Fruit fly (Drosophila melanogaster) whole organism, embryonic: ENCODE measurements around the gene Pp1-13C.

Source experiments
- CG10209 ChIP-seq: fragments of 200-800 bp; sonication (Bioruptor generic); optimal IDR thresholded peaks from 3 replicates; lab custom pipeline; 2017; ENCODE audit warnings: missing biosample characterization, mild to moderate bottlenecking, missing genetic modification characterization, missing genetic modification reagents
- CG11085 ChIP-seq: fragments of 200-800 bp; sonication (Bioruptor generic); IDR thresholded peaks from 2 replicates; pipeline ENCODE4 v1.3.6; 2022; ENCODE audit warnings: missing biosample characterization, missing genetic modification characterization
- CG11093 ChIP-seq: fragments of 200-800 bp; sonication (Bioruptor generic); IDR thresholded peaks from 3 replicates; pipeline ENCODE4 v1.3.6; 2022; ENCODE audit warnings: missing biosample characterization, missing genetic modification characterization
- CG11696 ChIP-seq: fragments of 200-800 bp; sonication (Bioruptor generic); IDR thresholded peaks from 2 replicates; pipeline ENCODE4 v1.3.6; 2022; ENCODE audit warnings: missing biosample characterization, missing genetic modification characterization
- CG13287 ChIP-seq: fragments of 200-800 bp; sonication (Bioruptor generic); IDR thresholded peaks from 2 replicates; pipeline ENCODE4 v1.3.6; 2022; ENCODE audit warnings: missing biosample characterization, missing genetic modification characterization; ENCODE audit not compliant: partially characterized antibody
- CG13296 ChIP-seq: fragments of 200-800 bp; sonication (Bioruptor generic); optimal IDR thresholded peaks from 3 replicates; lab custom pipeline; 2018; ENCODE audit warnings: missing biosample characterization, mild to moderate bottlenecking, missing genetic modification characterization
- CG13424 ChIP-seq: fragments of 200-800 bp; sonication (Bioruptor generic); optimal IDR thresholded peaks from 2 replicates; lab custom pipeline; 2019; ENCODE audit warnings: missing biosample characterization, mild to moderate bottlenecking, missing genetic modification characterization, moderate library complexity
- CG13775 ChIP-seq: fragments of 200-800 bp; sonication (Bioruptor generic); optimal IDR thresholded peaks from 3 replicates; lab custom pipeline; 2017; ENCODE audit warnings: missing biosample characterization, mild to moderate bottlenecking, missing genetic modification characterization
- CG14441 ChIP-seq: fragments of 200-800 bp; sonication (Bioruptor generic); IDR thresholded peaks from 2 replicates; pipeline ENCODE4 v1.3.6; 2022; ENCODE audit warnings: missing biosample characterization, missing genetic modification characterization
- CG14667 ChIP-seq: fragments of 200-800 bp; sonication (Bioruptor generic); IDR thresholded peaks from 2 replicates; pipeline ENCODE4 v1.3.6; 2022; ENCODE audit warnings: missing biosample characterization, missing genetic modification characterization
- CG17385 ChIP-seq: fragments of 200-800 bp; sonication (Bioruptor generic); optimal IDR thresholded peaks from 3 replicates; lab custom pipeline; 2018; ENCODE audit warnings: missing biosample characterization, mild to moderate bottlenecking, missing genetic modification characterization
- CG17568 ChIP-seq: fragments of 200-800 bp; sonication (Bioruptor generic); optimal IDR thresholded peaks from 2 replicates; lab custom pipeline; 2018; ENCODE audit warnings: missing biosample characterization, mild to moderate bottlenecking, missing genetic modification characterization, moderate library complexity
- CG18764 ChIP-seq: fragments of 200-800 bp; sonication (Bioruptor generic); optimal IDR thresholded peaks from 3 replicates; lab custom pipeline; 2016; ENCODE audit warnings: missing biosample characterization, missing genetic modification characterization
- CG2129 ChIP-seq: fragments of 200-800 bp; sonication (Bioruptor generic); IDR thresholded peaks from 2 replicates; pipeline ENCODE4 v1.3.6; 2022; ENCODE audit warnings: missing biosample characterization, missing genetic modification characterization; ENCODE audit not compliant: partially characterized antibody
- CG31224 ChIP-seq: fragments of 200-800 bp; sonication (Bioruptor generic); IDR thresholded peaks from 2 replicates; pipeline ENCODE4 v1.3.6; 2022; ENCODE audit warnings: missing biosample characterization, missing genetic modification characterization
- CG3838 ChIP-seq: fragments of 200-800 bp; sonication (Bioruptor generic); optimal IDR thresholded peaks from 3 replicates; lab custom pipeline; 2016; ENCODE audit warnings: missing biosample characterization, missing genetic modification characterization
- CG6683 ChIP-seq: fragments of 200-800 bp; sonication (Bioruptor generic); optimal IDR thresholded peaks from 2 replicates; lab custom pipeline; 2017; ENCODE audit warnings: missing biosample characterization, mild to moderate bottlenecking, missing genetic modification characterization, missing genetic modification reagents
- CG7357 ChIP-seq: fragments of 200-800 bp; sonication (Bioruptor generic); IDR thresholded peaks from 3 replicates; pipeline ENCODE4 v1.3.6; 2022; ENCODE audit warnings: missing biosample characterization, missing genetic modification characterization
- CG7372 ChIP-seq: fragments of 200-800 bp; sonication (Bioruptor generic); IDR thresholded peaks from 2 replicates; pipeline ENCODE4 v1.3.6; 2022; ENCODE audit warnings: missing biosample characterization, missing genetic modification characterization
- CG7786 ChIP-seq: fragments of 200-800 bp; sonication (Bioruptor generic); optimal IDR thresholded peaks from 2 replicates; lab custom pipeline; 2016; ENCODE audit warnings: missing biosample characterization, missing genetic modification characterization
- CG9817 ChIP-seq: fragments of 200-800 bp; sonication (Bioruptor generic); optimal IDR thresholded peaks from 2 replicates; lab custom pipeline; 2018; ENCODE audit warnings: missing biosample characterization, mild to moderate bottlenecking, missing genetic modification characterization, moderate library complexity
- CTCF ChIP-seq: fragments of 200-800 bp; sonication (Bioruptor generic); optimal IDR thresholded peaks from 2 replicates; lab custom pipeline; 2017; ENCODE audit warnings: missing biosample characterization, mild to moderate bottlenecking, missing genetic modification characterization, moderate library complexity
- Camta ChIP-seq: fragments of 200-800 bp; sonication (Bioruptor generic); optimal IDR thresholded peaks from 2 replicates; lab custom pipeline; 2016; ENCODE audit warnings: missing biosample characterization, missing genetic modification characterization
- Dek ChIP-seq: fragments of 200-800 bp; sonication (Bioruptor generic); optimal IDR thresholded peaks from 3 replicates; lab custom pipeline; 2019; ENCODE audit warnings: missing biosample characterization, mild to moderate bottlenecking, missing genetic modification characterization, moderate library complexity
- Dip2 ChIP-seq: fragments of 200-800 bp; sonication (Bioruptor generic); IDR thresholded peaks from 2 replicates; pipeline ENCODE4 v1.3.6; 2022; ENCODE audit warnings: missing biosample characterization, missing genetic modification characterization
- Fer1 ChIP-seq: fragments of 200-800 bp; sonication (Bioruptor generic); optimal IDR thresholded peaks from 2 replicates; lab custom pipeline; 2017; ENCODE audit warnings: missing biosample characterization, mild to moderate bottlenecking, missing genetic modification characterization
- H15 ChIP-seq: fragments of 200-800 bp; sonication (Bioruptor generic); IDR thresholded peaks from 3 replicates; pipeline ENCODE4 v1.3.6; 2022; ENCODE audit warnings: missing biosample characterization, missing genetic modification characterization
- HmgD ChIP-seq: fragments of 200-800 bp; sonication (Bioruptor generic); optimal IDR thresholded peaks from 3 replicates; lab custom pipeline; 2016; ENCODE audit warnings: missing biosample characterization, missing genetic modification characterization
- Hr39 ChIP-seq: fragments of >200 bp; optimal IDR thresholded peaks from 2 replicates; lab custom pipeline; 2017
- Hr51 ChIP-seq, 2 experiments: fragments of 200-800 bp; sonication (Bioruptor generic); optimal IDR thresholded peaks; 2 replicates in 1 of 2; 3 replicates in 1 of 2; lab custom pipeline; 2016 to 2018; ENCODE audit warnings: missing biosample characterization in 2 of 2, missing genetic modification characterization in 2 of 2, mild to moderate bottlenecking in 1 of 2, moderate library complexity in 1 of 2
- TFAM ChIP-seq: fragments of 200-800 bp; sonication (Bioruptor generic); optimal IDR thresholded peaks from 2 replicates; lab custom pipeline; 2017; ENCODE audit warnings: missing biosample characterization, missing genetic modification characterization, inconsistent platforms
- amos ChIP-seq: fragments of 200-800 bp; sonication (Bioruptor generic); IDR thresholded peaks from 2 replicates; pipeline ENCODE4 v1.3.6; 2022; ENCODE audit warnings: missing biosample characterization, missing genetic modification characterization; ENCODE audit not compliant: partially characterized antibody
- bsh ChIP-seq, 2 experiments: fragments of 200-800 bp; sonication (Bioruptor generic); optimal IDR thresholded peaks; 2 replicates each; lab custom pipeline; 2017 to 2018; ENCODE audit warnings: mild to moderate bottlenecking in 2 of 2, missing biosample characterization in 2 of 2, missing genetic modification characterization in 2 of 2, moderate library complexity in 1 of 2
- chinmo ChIP-seq: fragments of 200-800 bp; sonication (Bioruptor generic); IDR thresholded peaks from 4 replicates; pipeline ENCODE4 v1.3.6; 2022; ENCODE audit warnings: missing biosample characterization, missing genetic modification characterization; ENCODE audit not compliant: partially characterized antibody
- crp ChIP-seq, 2 experiments: fragments of 200-800 bp; sonication (Bioruptor generic); optimal IDR thresholded peaks; 2 replicates in 1 of 2; 3 replicates in 1 of 2; lab custom pipeline; 2017; ENCODE audit warnings: missing biosample characterization in 2 of 2, missing genetic modification characterization in 2 of 2, mild to moderate bottlenecking in 1 of 2, moderate library complexity in 1 of 2
- dysf ChIP-seq: fragments of 200-800 bp; sonication (Bioruptor generic); IDR thresholded peaks from 3 replicates; pipeline ENCODE4 v1.3.6; 2022; ENCODE audit warnings: missing biosample characterization, missing genetic modification characterization
- emc ChIP-seq: fragments of 200-800 bp; sonication (Bioruptor generic); optimal IDR thresholded peaks from 2 replicates; lab custom pipeline; 2016; ENCODE audit warnings: missing biosample characterization, missing genetic modification characterization
- esg ChIP-seq: fragments of 200-800 bp; sonication (Bioruptor generic); conservative IDR thresholded peaks from 2 replicates; pipeline ENCODE4 v1.3.6; 2022; ENCODE audit warnings: missing biosample characterization, missing genetic modification characterization
- exex ChIP-seq: fragments of 200-800 bp; sonication (Bioruptor generic); optimal IDR thresholded peaks from 4 replicates; lab custom pipeline; 2018; ENCODE audit warnings: missing biosample characterization, mild to moderate bottlenecking, missing genetic modification characterization, moderate library complexity
- insv ChIP-seq, 2 experiments: fragments of 200-800 bp; sonication (Bioruptor generic); optimal IDR thresholded peaks; 3 replicates each; lab custom pipeline; 2016 to 2018; ENCODE audit warnings: missing biosample characterization in 2 of 2, missing genetic modification characterization in 2 of 2
- inv ChIP-seq: fragments of 200-800 bp; sonication (Bioruptor generic); IDR thresholded peaks from 2 replicates; pipeline ENCODE4 v1.3.6; 2022; ENCODE audit warnings: missing biosample characterization, missing genetic modification characterization; ENCODE audit not compliant: partially characterized antibody
- nerfin-1 ChIP-seq: fragments of 200-800 bp; sonication (Bioruptor generic); optimal IDR thresholded peaks from 3 replicates; lab custom pipeline; 2019; ENCODE audit warnings: missing biosample characterization, mild to moderate bottlenecking, missing genetic modification characterization, moderate library complexity
- nerfin-2 ChIP-seq: fragments of 200-800 bp; sonication (Bioruptor generic); IDR thresholded peaks from 2 replicates; pipeline ENCODE4 v1.3.6; 2022; ENCODE audit warnings: missing biosample characterization, missing genetic modification characterization; ENCODE audit not compliant: partially characterized antibody
- odd ChIP-seq: fragments of 200-800 bp; sonication (Bioruptor generic); optimal IDR thresholded peaks from 2 replicates; lab custom pipeline; 2017; ENCODE audit warnings: missing biosample characterization, mild to moderate bottlenecking, missing genetic modification characterization
- pzg ChIP-seq: fragments of 200-800 bp; sonication (Bioruptor generic); optimal IDR thresholded peaks from 3 replicates; lab custom pipeline; 2018; ENCODE audit warnings: missing biosample characterization, mild to moderate bottlenecking, missing genetic modification characterization, moderate library complexity
- run ChIP-seq: fragments of 200-800 bp; sonication (Bioruptor generic); optimal IDR thresholded peaks from 3 replicates; lab custom pipeline; 2018; ENCODE audit warnings: missing biosample characterization, mild to moderate bottlenecking, missing genetic modification characterization
- schlank ChIP-seq: fragments of 200-800 bp; sonication (Bioruptor generic); optimal IDR thresholded peaks from 2 replicates; lab custom pipeline; 2018; ENCODE audit warnings: missing biosample characterization, mild to moderate bottlenecking, missing genetic modification characterization
- sim ChIP-seq: fragments of 200-800 bp; sonication (Bioruptor generic); IDR thresholded peaks from 2 replicates; pipeline ENCODE4 v1.3.6; 2022; ENCODE audit warnings: missing biosample characterization, missing genetic modification characterization
- tap ChIP-seq: fragments of 200-800 bp; optimal IDR thresholded peaks from 3 replicates; lab custom pipeline; 2019; ENCODE audit warnings: missing biosample characterization, mild to moderate bottlenecking, missing genetic modification characterization, moderate library complexity
- toy ChIP-seq: fragments of 200-800 bp; sonication (Bioruptor generic); IDR thresholded peaks from 2 replicates; pipeline ENCODE4 v1.3.6; 2022; ENCODE audit warnings: missing biosample characterization, missing genetic modification characterization
- wdn ChIP-seq: fragments of 200-800 bp; sonication (Bioruptor generic); IDR thresholded peaks from 2 replicates; pipeline ENCODE4 v1.3.6; 2022; ENCODE audit warnings: missing biosample characterization, missing genetic modification characterization

Pp1-13C gene

DNA sequence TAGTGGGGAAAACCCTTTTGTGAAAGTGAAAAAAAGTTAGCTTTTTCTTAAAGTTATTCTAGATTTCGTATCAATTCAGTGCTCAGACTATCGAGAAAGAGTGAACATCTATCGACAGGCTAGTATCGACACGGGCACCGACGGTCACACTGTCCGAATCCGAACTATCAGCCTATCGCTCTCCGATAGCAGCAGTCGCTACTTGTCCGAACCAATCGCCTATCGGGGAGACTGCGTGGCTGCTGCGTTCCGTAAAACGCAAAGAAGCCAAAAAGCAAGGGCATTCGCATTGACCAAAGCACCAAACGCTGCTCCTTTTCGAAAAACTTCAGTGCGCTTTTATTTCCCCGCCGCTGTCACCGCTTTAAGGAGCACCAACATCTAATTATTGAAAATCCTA is 41.6 kb downstream of the Pp1-13C start, which contains the start of gene Top1 (continued):
- TF ChIP-seq TFAM (GFP tag; lab: Kevin White, UChicago) (no peak), CG31224 (GFP tag; lab: Robert Waterston, UW) (no peak), schlank (tag; lab: Kevin White, UChicago) (no peak), amos (peak; percentile 98), pzg (GFP tag; lab: Kevin White, UChicago) (peak; percentile 92), Dek (peak; percentile 7), CG7372 (no peak), CG14441 (GFP tag; lab: Robert Waterston, UW) (0 out of 2 replicates have a peak, but pooled peaks have one; percentile 10), run (no peak), Hr51 (GFP tag; optimal IDR thresholded peaks at IDR 0.05; lab: Kevin White, UChicago) (no peak), CG17568 (GFP tag; lab: Kevin White, UChicago) (no peak), inv (GFP tag; lab: Robert Waterston, UW) (peak; percentile 94), HmgD (GFP tag; lab: Kevin White, UChicago) (peak; percentile 71), nerfin-1 (tag; lab: Kevin White, UChicago) (peak; percentile 11), Dip2 (GFP tag; lab: Robert Waterston, UW) (no peak), CG18764 (GFP tag; lab: Kevin White, UChicago) (no peak), H15 (GFP tag; lab: Robert Waterston, UW) (0 out of 3 replicates have a peak, but pooled peaks have one; percentile 16), CG11085 (GFP tag; lab: Robert Waterston, UW) (peak; percentile 43; the same call in 1 of the 2 replicates), toy (GFP tag; lab: Robert Waterston, UW) (no peak), crp (GFP tag; optimal IDR thresholded peaks at IDR 0.05; lab: Kevin White, UChicago) (peak in 1 of 2 experiments; percentile 7), CG9817 (no peak), CG7357 (GFP tag; lab: Robert Waterston, UW) (no peak), insv (GFP tag; optimal IDR thresholded peaks at IDR 0.05; lab: Kevin White, UChicago) (no peak), Hr39 (lab: Kevin White, UChicago) (no peak), Fer1 (GFP tag; lab: Kevin White, UChicago) (peak; percentile 18), CG13287 (GFP tag; lab: Robert Waterston, UW) (peak; percentile 96), CTCF (no peak), esg (GFP tag; lab: Robert Waterston, UW) (no peak), CG2129 (GFP tag; lab: Robert Waterston, UW) (peak; percentile 91), CG7786 (GFP tag; lab: Kevin White, UChicago) (peak; percentile 6), CG13775 (peak; percentile 16), Camta (GFP tag; lab: Kevin White, UChicago) (no peak), bsh (GFP tag; optimal IDR thresholded peaks at IDR 0.05; lab: Kevin White, UChicago) (no peak), sim (GFP tag; lab: Robert Waterston, UW) (no peak), nerfin-2 (peak; percentile 92), CG14667 (GFP tag; lab: Robert Waterston, UW) (no peak), wdn (no peak), CG11093 (GFP tag; lab: Robert Waterston, UW) (no peak), CG13296 (GFP tag; lab: Kevin White, UChicago) (no peak), dysf (GFP tag; lab: Robert Waterston, UW) (peak; percentile 32; the same call in 1 of the 3 replicates), CG6683 (GFP tag; lab: Kevin White, UChicago) (no peak), CG3838 (GFP tag; lab: Kevin White, UChicago) (no peak), CG10209 (no peak), chinmo (GFP tag; lab: Robert Waterston, UW) (peak; percentile 96), odd (GFP tag; lab: Kevin White, UChicago) (no peak), exex (tag; lab: Kevin White, UChicago) (no peak), CG17385 (no peak), emc (GFP tag; lab: Kevin White, UChicago) (no peak), CG11696 (no peak), tap (tag; lab: Kevin White, UChicago) (no peak), CG13424 (tag; lab: Kevin White, UChicago) (no peak)
